Fruit fly (Drosophila melanogaster): ENCODE measurements around the gene CG13082.

CG13082 gene

DNA sequence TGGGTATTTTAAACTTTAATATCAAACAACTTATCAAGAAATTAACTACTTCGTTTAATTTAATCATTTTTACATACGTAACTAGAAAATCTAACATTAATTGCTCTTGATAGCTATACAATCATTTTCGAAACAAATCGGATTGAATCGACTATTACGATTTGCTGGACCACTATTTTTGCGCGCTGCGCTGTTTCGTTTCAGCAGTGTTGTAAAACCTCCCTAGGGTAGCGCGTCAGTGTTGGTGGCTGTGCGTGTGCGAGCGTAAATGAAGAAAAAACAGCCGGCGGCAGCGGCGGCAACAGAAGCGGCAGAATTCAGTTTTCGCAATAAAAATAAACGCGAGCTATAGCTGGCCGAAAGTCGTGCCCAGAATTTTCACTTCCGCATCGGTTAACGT, 5.0 kb upstream of the CG13082 start, which contains the start of gene CG33116 (continued):
- peak; percentile 79 for TF ChIP-seq tx (GFP tag; optimal IDR thresholded peaks at IDR 0.05)
- peak; percentile 63 for TF ChIP-seq gsb (GFP tag; IDR thresholded peaks at IDR 0.05)
- TF ChIP-seq twi (tag; optimal IDR thresholded peaks at IDR 0.05), result peak; percentile 64
- peak; percentile 85 for TF ChIP-seq az2 (GFP tag; optimal IDR thresholded peaks at IDR 0.05)
- peak; percentile 68; the same call in 1 of the 3 replicates for TF ChIP-seq H15 (GFP tag; IDR thresholded peaks at IDR 0.05)
- peak; percentile 74 for TF ChIP-seq PHDP (tag; optimal IDR thresholded peaks at IDR 0.05)
- peak; percentile 72 for TF ChIP-seq gcm (GFP tag; optimal IDR thresholded peaks at IDR 0.05)
- peak; percentile 82 for TF ChIP-seq Dad (GFP tag; optimal IDR thresholded peaks at IDR 0.05)
- TF ChIP-seq crp (GFP tag; optimal IDR thresholded peaks at IDR 0.05), result peak in 1 of 2 experiments; percentile 77
- TF ChIP-seq Ets97D (GFP tag; optimal IDR thresholded peaks at IDR 0.05), result peak; percentile 79
- TF ChIP-seq salm (tag; optimal IDR thresholded peaks at IDR 0.05), result peak; percentile 67
- TF ChIP-seq Vsx1 (GFP tag; optimal IDR thresholded peaks at IDR 0.05), result peak; percentile 38
- peak; percentile 65; the same call in 2 of the 3 replicates for TF ChIP-seq Opbp (GFP tag; IDR thresholded peaks at IDR 0.05; ENCODE audit: partially characterized antibody)
- peak; percentile 100 for TF ChIP-seq CG11696 (GFP tag; IDR thresholded peaks at IDR 0.05)
- TF ChIP-seq Atf3 (GFP tag; optimal IDR thresholded peaks at IDR 0.05), result peak; percentile 70
- TF ChIP-seq CG32767 (GFP tag; IDR thresholded peaks at IDR 0.05), result 0 out of 2 replicates have a peak, but pooled peaks have one; percentile 54
- TF ChIP-seq Dfd (GFP tag; optimal IDR thresholded peaks at IDR 0.05), result no peak
- TF ChIP-seq aop (GFP tag; IDR thresholded peaks at IDR 0.05), result no peak
- TF ChIP-seq Camta (GFP tag; optimal IDR thresholded peaks at IDR 0.05), result peak; percentile 78
- TF ChIP-seq lmd (GFP tag; IDR thresholded peaks at IDR 0.05), result peak; percentile 83
- no peak for TF ChIP-seq CG14667 (GFP tag; IDR thresholded peaks at IDR 0.05)
- peak; percentile 37 for TF ChIP-seq CG31365 (tag; optimal IDR thresholded peaks at IDR 0.05)
- peak; percentile 29 for TF ChIP-seq CG7271 (tag; optimal IDR thresholded peaks at IDR 0.05)
- TF ChIP-seq pros (GFP tag; optimal IDR thresholded peaks at IDR 0.05), result no peak
- TF ChIP-seq pb (GFP tag; optimal IDR thresholded peaks at IDR 0.05), result peak; percentile 75
- peak; percentile 81 for TF ChIP-seq grau (tag; optimal IDR thresholded peaks at IDR 0.05)
- TF ChIP-seq CG33213 (GFP tag; optimal IDR thresholded peaks at IDR 0.05), result peak; percentile 83
- TF ChIP-seq bab2 (GFP tag; optimal IDR thresholded peaks at IDR 0.05), result peak; percentile 81
- peak; percentile 58 for TF ChIP-seq cwo (GFP tag; optimal IDR thresholded peaks at IDR 0.05)
- TF ChIP-seq CG34224 (GFP tag; IDR thresholded peaks at IDR 0.05; ENCODE audit: partially characterized antibody), result peak; percentile 47
- peak; percentile 54 for TF ChIP-seq gcm2 (GFP tag; optimal IDR thresholded peaks at IDR 0.05)
- TF ChIP-seq danr (GFP tag; IDR thresholded peaks at IDR 0.05), result peak; percentile 31; the same call in 1 of the 2 replicates
- peak; percentile 80 to 81 for TF ChIP-seq chif (GFP tag; optimal IDR thresholded peaks at IDR 0.05)
- peak; percentile 65 for TF ChIP-seq Usf (GFP tag; optimal IDR thresholded peaks at IDR 0.05)
- TF ChIP-seq maf-S (GFP tag; optimal IDR thresholded peaks at IDR 0.05), result peak; percentile 82
- peak; percentile 17 for TF ChIP-seq gfzf (GFP tag; optimal IDR thresholded peaks at IDR 0.05)
- TF ChIP-seq CG15601 (tag; optimal IDR thresholded peaks at IDR 0.05), result peak; percentile 79
- no peak for TF ChIP-seq dati (GFP tag; IDR thresholded peaks at IDR 0.05)
- TF ChIP-seq CG8290 (GFP tag; optimal IDR thresholded peaks at IDR 0.05), result peak; percentile 88
- TF ChIP-seq CG8290 (tag; optimal IDR thresholded peaks at IDR 0.05), result peak; percentile 42 to 93
- TF ChIP-seq run (tag; optimal IDR thresholded peaks at IDR 0.05), result peak; percentile 41
- peak; percentile 76; the same call in 2 of the 3 replicates for TF ChIP-seq CG11695 (GFP tag; IDR thresholded peaks at IDR 0.05)
- peak; percentile 75 for TF ChIP-seq dm (GFP tag; optimal IDR thresholded peaks at IDR 0.05)
- TF ChIP-seq Poxn (GFP tag; IDR thresholded peaks at IDR 0.05), result no peak
- TF ChIP-seq Oaz (GFP tag; IDR thresholded peaks at IDR 0.05), result peak; percentile 56; the same call in 1 of the 2 replicates
- no peak for TF ChIP-seq CG7928 (GFP tag; optimal IDR thresholded peaks at IDR 0.05)
- no peak; the same call in 1 of the 2 replicates for TF ChIP-seq CG42726 (GFP tag; IDR thresholded peaks at IDR 0.05; ENCODE audit: partially characterized antibody)
- TF ChIP-seq CG7372 (GFP tag; IDR thresholded peaks at IDR 0.05), result 0 out of 2 replicates have a peak, but pooled peaks have one; percentile 13
- peak; percentile 5 for TF ChIP-seq Neu2 (GFP tag; optimal IDR thresholded peaks at IDR 0.05; ENCODE audit: borderline replicate concordance)
- peak; percentile 85 for TF ChIP-seq stwl (tag; optimal IDR thresholded peaks at IDR 0.05)
- peak; percentile 82 for TF ChIP-seq phol (tag; optimal IDR thresholded peaks at IDR 0.05)
